Worm (Caenorhabditis elegans) whole organism, L4 larva: ENCODE data around the gene srw-7.

ENCODE experiments used
- ZK337.2 ChIP-seq: fragments of 200-800 bp; sonication (Bioruptor generic); IDR thresholded peaks from 2 replicates; pipeline ENCODE4 v1.3.6; 2022; ENCODE audit warnings: missing genetic modification reagents, missing genetic modification characterization, missing compliant biosample characterization
- ama-1 ChIP-seq: fragments of 150-350 bp; optimal IDR thresholded peaks from 2 replicates; lab custom pipeline; 2014; ENCODE audit warnings: inconsistent platforms, mixed read lengths
- attf-4 ChIP-seq: sonication (generic microtip); optimal IDR thresholded peaks from 3 replicates; lab custom pipeline; 2017; ENCODE audit warnings: missing biosample characterization, missing genetic modification characterization
- fos-1 ChIP-seq: fragments of 150-350 bp; optimal IDR thresholded peaks from 2 replicates; lab custom pipeline; 2014; ENCODE audit warnings: missing biosample characterization, missing genetic modification characterization
- hlh-30 ChIP-seq: sonication (generic microtip); optimal IDR thresholded peaks from 2 replicates; lab custom pipeline; 2017; ENCODE audit warnings: antibody characterized with exemption, mild to moderate bottlenecking, missing genetic modification characterization, missing compliant biosample characterization; ENCODE audit not compliant: insufficient read depth
- lsy-2 ChIP-seq, 2 experiments: fragments of 150-350 bp in 1 of 2; sonication (generic microtip) in 1 of 2; optimal IDR thresholded peaks; 2 replicates each; lab custom pipeline; 2014 to 2017; ENCODE audit warnings: missing biosample characterization in 2 of 2, missing genetic modification characterization in 2 of 2
- nhr-237 ChIP-seq: sonication (generic microtip); optimal IDR thresholded peaks from 2 replicates; lab custom pipeline; 2017; ENCODE audit warnings: missing biosample characterization, missing genetic modification characterization
- nhr-42 ChIP-seq: fragments of 200-800 bp; sonication (Bioruptor generic); IDR thresholded peaks from 2 replicates; pipeline ENCODE4 v1.3.6; 2022; ENCODE audit warnings: missing genetic modification characterization, missing compliant biosample characterization
- saeg-2 ChIP-seq: fragments of 200-800 bp; sonication (Bioruptor generic); IDR thresholded peaks from 2 replicates; pipeline ENCODE4 v1.3.6; 2022; ENCODE audit warnings: missing genetic modification reagents, missing genetic modification characterization, missing compliant biosample characterization
- set-16 ChIP-seq: fragments of 200-800 bp; sonication (Bioruptor generic); IDR thresholded peaks from 2 replicates; pipeline ENCODE4 v1.3.6; 2022; ENCODE audit warnings: missing genetic modification reagents, missing genetic modification characterization, missing compliant biosample characterization
- skn-1 ChIP-seq: fragments of 150-350 bp; optimal IDR thresholded peaks from 2 replicates; lab custom pipeline; 2014; ENCODE audit warnings: missing biosample characterization, missing genetic modification characterization
- zag-1 ChIP-seq: fragments of 150-350 bp; optimal IDR thresholded peaks from 2 replicates; lab custom pipeline; 2014; ENCODE audit warnings: missing biosample characterization, missing genetic modification characterization

DNA sequence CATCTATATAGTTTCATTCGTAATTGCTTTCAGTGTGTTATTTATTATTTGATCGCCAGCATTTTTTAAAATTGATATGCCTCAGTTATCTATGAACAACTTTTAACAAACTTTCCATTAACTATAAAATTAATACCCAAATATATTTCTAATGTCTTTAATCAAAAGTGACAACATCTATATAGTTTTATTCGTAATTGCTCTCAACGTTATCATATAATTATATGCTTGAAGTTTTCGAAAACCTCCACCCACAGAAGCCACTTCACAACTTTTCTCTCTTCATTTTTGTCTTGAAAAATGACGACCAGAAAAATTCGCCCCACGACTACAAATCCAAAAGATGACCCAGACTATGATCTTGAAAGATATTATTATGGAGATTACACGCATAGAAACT lies 2.3 kb downstream of the srw-7 start, which contains the start of gene srw-6:
- TF ChIP-seq zag-1 (tag; lab: Kevin White, UChicago) = no peak
- TF ChIP-seq nhr-42 = no peak
- no peak for TF ChIP-seq fos-1 (tag; lab: Kevin White, UChicago)
- TF ChIP-seq set-16 (GFP tag; lab: Robert Waterston, UW) = no peak
- TF ChIP-seq hlh-30 = no peak
- TF ChIP-seq nhr-237 = no peak
- TF ChIP-seq saeg-2 (GFP tag; lab: Robert Waterston, UW) = no peak
- no peak for TF ChIP-seq skn-1 (tag; lab: Kevin White, UChicago)
- TF ChIP-seq attf-4 (tag; lab: Kevin White, UChicago) = no peak
- no peak for TF ChIP-seq ama-1 (lab: Kevin White, UChicago)
- no peak for TF ChIP-seq lsy-2 (tag; optimal IDR thresholded peaks at IDR 0.05; lab: Kevin White, UChicago)
- TF ChIP-seq ZK337.2 = no peak
